Worm (Caenorhabditis elegans) whole organism, late embryonic: ENCODE measurements around the gene R144.3.
"Not testable (repeated sequence)": the region's sequence is repeated elsewhere in the genome, so short reads cannot be mapped to it uniquely, and the experiment has no call there.

Source experiments
- C08G9.2 ChIP-seq: sonication (generic microtip); optimal IDR thresholded peaks from 2 replicates; lab custom pipeline; 2016; ENCODE audit warnings: mild to moderate bottlenecking, missing genetic modification characterization, moderate library complexity, missing compliant biosample characterization
- C38D4.7 ChIP-seq: fragments of 200-800 bp; sonication (Bioruptor generic); optimal IDR thresholded peaks from 2 replicates; lab custom pipeline; 2018; ENCODE audit warnings: mild to moderate bottlenecking, missing genetic modification characterization, moderate library complexity, missing compliant biosample characterization
- K02D7.2 ChIP-seq: sonication (generic microtip); optimal IDR thresholded peaks from 2 replicates; lab custom pipeline; 2017; ENCODE audit warnings: mild to moderate bottlenecking, missing genetic modification characterization, missing compliant biosample characterization
- K09A11.1 ChIP-seq: sonication (generic microtip); optimal IDR thresholded peaks from 2 replicates; lab custom pipeline; 2017; ENCODE audit warnings: antibody characterized with exemption, mild to moderate bottlenecking, missing genetic modification characterization, missing compliant biosample characterization; ENCODE audit not compliant: insufficient read depth
- ahr-1 ChIP-seq: sonication (generic microtip); optimal IDR thresholded peaks from 2 replicates; lab custom pipeline; 2016; ENCODE audit warnings: missing genetic modification characterization, missing compliant biosample characterization
- ceh-14 ChIP-seq: sonication (generic microtip); optimal IDR thresholded peaks from 2 replicates; lab custom pipeline; 2016; ENCODE audit warnings: missing genotype, missing genetic modification characterization, missing compliant biosample characterization
- ceh-18 ChIP-seq: sonication (generic microtip); optimal IDR thresholded peaks from 2 replicates; lab custom pipeline; 2016; ENCODE audit warnings: missing genetic modification characterization, missing compliant biosample characterization
- ceh-2 ChIP-seq: sonication (generic microtip); optimal IDR thresholded peaks from 2 replicates; lab custom pipeline; 2016; ENCODE audit warnings: missing genotype, missing genetic modification characterization, missing compliant biosample characterization
- ceh-30 ChIP-seq: fragments of 150-350 bp; optimal IDR thresholded peaks from 2 replicates; lab custom pipeline; 2014; ENCODE audit warnings: missing biosample characterization, missing genetic modification characterization
- ceh-31 ChIP-seq: sonication (generic microtip); optimal IDR thresholded peaks from 2 replicates; lab custom pipeline; 2016; ENCODE audit warnings: missing genetic modification characterization, missing compliant biosample characterization
- ceh-34 ChIP-seq: sonication (generic microtip); optimal IDR thresholded peaks from 2 replicates; lab custom pipeline; 2016; ENCODE audit warnings: mild to moderate bottlenecking, missing genetic modification characterization, missing compliant biosample characterization
- ceh-48 ChIP-seq: sonication (generic microtip); optimal IDR thresholded peaks from 2 replicates; lab custom pipeline; 2016; ENCODE audit warnings: missing genetic modification characterization, inconsistent platforms, missing compliant biosample characterization
- ceh-6 ChIP-seq: fragments of 200-800 bp; sonication (Bioruptor generic); optimal IDR thresholded peaks from 2 replicates; lab custom pipeline; 2018; ENCODE audit warnings: mild to moderate bottlenecking, missing genetic modification characterization, missing compliant biosample characterization
- che-1 ChIP-seq: sonication (generic microtip); optimal IDR thresholded peaks from 2 replicates; lab custom pipeline; 2016; ENCODE audit warnings: mild to moderate bottlenecking, missing genetic modification characterization, missing compliant biosample characterization
- elt-2 ChIP-seq: sonication (generic microtip); optimal IDR thresholded peaks from 2 replicates; lab custom pipeline; 2016; ENCODE audit warnings: missing genetic modification reagents, missing genetic modification characterization, missing compliant biosample characterization
- ets-4 ChIP-seq: sonication (generic microtip); optimal IDR thresholded peaks from 2 replicates; lab custom pipeline; 2016; ENCODE audit warnings: missing genetic modification characterization, missing compliant biosample characterization
- fkh-10 ChIP-seq: fragments of 150-350 bp; optimal IDR thresholded peaks from 2 replicates; lab custom pipeline; 2014; ENCODE audit warnings: missing biosample characterization, missing genetic modification reagents, missing genetic modification characterization
- hlh-15 ChIP-seq: sonication (generic microtip); optimal IDR thresholded peaks from 2 replicates; lab custom pipeline; 2016; ENCODE audit warnings: missing genetic modification characterization, missing compliant biosample characterization
- hlh-6 ChIP-seq: sonication (generic microtip); optimal IDR thresholded peaks from 2 replicates; lab custom pipeline; 2016; ENCODE audit warnings: missing genotype, missing genetic modification characterization, missing compliant biosample characterization
- hlh-8 ChIP-seq: sonication (generic microtip); optimal IDR thresholded peaks from 2 replicates; lab custom pipeline; 2016; ENCODE audit warnings: missing genotype, missing genetic modification characterization, missing compliant biosample characterization
- lim-6 ChIP-seq: sonication (generic microtip); optimal IDR thresholded peaks from 2 replicates; lab custom pipeline; 2016; ENCODE audit warnings: missing genetic modification characterization, missing compliant biosample characterization
- mec-3 ChIP-seq: sonication (generic microtip); optimal IDR thresholded peaks from 2 replicates; lab custom pipeline; 2016; ENCODE audit warnings: borderline replicate concordance, missing genetic modification characterization, missing compliant biosample characterization
- nfya-1 ChIP-seq: sonication (generic microtip); optimal IDR thresholded peaks from 2 replicates; lab custom pipeline; 2017; ENCODE audit warnings: missing genetic modification characterization, mild to moderate bottlenecking, missing compliant biosample characterization, antibody characterized with exemption, moderate library complexity
- nhr-232 ChIP-seq: sonication (generic microtip); optimal IDR thresholded peaks from 2 replicates; lab custom pipeline; 2016; ENCODE audit warnings: missing genetic modification characterization, missing compliant biosample characterization
- pqm-1 ChIP-seq: sonication (generic microtip); optimal IDR thresholded peaks from 2 replicates; lab custom pipeline; 2016; ENCODE audit warnings: missing genetic modification characterization, missing compliant biosample characterization
- ref-2 ChIP-seq: sonication (generic microtip); optimal IDR thresholded peaks from 2 replicates; lab custom pipeline; 2016; ENCODE audit warnings: missing genetic modification characterization, missing compliant biosample characterization
- sdc-2 ChIP-seq: sonication (generic microtip); optimal IDR thresholded peaks from 2 replicates; lab custom pipeline; 2016; ENCODE audit warnings: missing genotype, missing genetic modification characterization, missing compliant biosample characterization
- syd-9 ChIP-seq: sonication (generic microtip); optimal IDR thresholded peaks from 2 replicates; lab custom pipeline; 2016; ENCODE audit warnings: mild to moderate bottlenecking, missing genetic modification characterization, moderate library complexity, missing compliant biosample characterization
- tbx-2 ChIP-seq: sonication (generic microtip); optimal IDR thresholded peaks from 2 replicates; lab custom pipeline; 2016; ENCODE audit warnings: missing genetic modification characterization, missing compliant biosample characterization
- tbx-7 ChIP-seq: sonication (generic microtip); optimal IDR thresholded peaks from 2 replicates; lab custom pipeline; 2016; ENCODE audit warnings: missing genotype, missing genetic modification characterization, missing compliant biosample characterization
- unc-3 ChIP-seq, 2 experiments: fragments of 200-800 bp in 1 of 2; sonication (Bioruptor generic) in 1 of 2; sonication (generic microtip) in 1 of 2; conservative IDR thresholded peaks in 1 of 2; optimal IDR thresholded peaks in 1 of 2; 2 replicates each; pipeline versions ENCODE4 v1.3.6 to Lab custom; 2016 to 2022; ENCODE audit warnings: missing compliant biosample characterization in 2 of 2, missing genetic modification characterization in 2 of 2, missing genetic modification reagents in 1 of 2
- unc-55 ChIP-seq: sonication (generic microtip); optimal IDR thresholded peaks from 2 replicates; lab custom pipeline; 2017; ENCODE audit warnings: missing biosample characterization, missing genetic modification reagents, missing genetic modification characterization
- unc-86 ChIP-seq: sonication (generic microtip); optimal IDR thresholded peaks from 2 replicates; lab custom pipeline; 2016; ENCODE audit warnings: missing genetic modification characterization, missing compliant biosample characterization

The R144.3 gene

DNA sequence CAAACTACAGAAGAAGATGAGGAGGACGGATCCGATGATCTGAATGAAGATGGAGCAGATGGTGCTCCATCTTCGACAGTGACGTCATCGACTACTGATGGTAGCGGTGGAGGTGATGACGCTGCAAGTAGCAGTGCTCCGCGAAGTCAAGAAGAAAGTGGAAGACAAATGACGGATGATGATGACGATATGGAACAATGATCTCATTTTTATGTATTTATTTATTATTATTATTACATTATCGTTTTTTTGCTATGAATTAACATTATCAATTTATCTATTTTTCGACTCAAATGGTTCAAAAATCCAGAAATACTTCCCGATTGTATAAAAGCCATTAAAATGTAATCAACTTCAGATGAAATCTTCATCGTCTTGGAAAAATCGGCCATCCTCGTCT is at the start of gene R144.3:
Gene R144.3, plus strand, starts transcription at position 301 of the 400 bp plus-strand sequence.
- no peak for TF ChIP-seq syd-9
- TF ChIP-seq sdc-2 (tag; lab: Kevin White, UChicago) = no peak
- no peak for TF ChIP-seq ceh-48 (tag; lab: Kevin White, UChicago)
- TF ChIP-seq C38D4.7 (GFP tag; lab: Kevin White, UChicago) = no peak
- no peak for TF ChIP-seq lim-6 (tag; lab: Kevin White, UChicago)
- TF ChIP-seq hlh-15 (tag; lab: Kevin White, UChicago) = no peak
- TF ChIP-seq ceh-30 (tag; lab: Kevin White, UChicago) = no peak
- no peak for TF ChIP-seq mec-3 (tag; lab: Kevin White, UChicago)

DNA sequence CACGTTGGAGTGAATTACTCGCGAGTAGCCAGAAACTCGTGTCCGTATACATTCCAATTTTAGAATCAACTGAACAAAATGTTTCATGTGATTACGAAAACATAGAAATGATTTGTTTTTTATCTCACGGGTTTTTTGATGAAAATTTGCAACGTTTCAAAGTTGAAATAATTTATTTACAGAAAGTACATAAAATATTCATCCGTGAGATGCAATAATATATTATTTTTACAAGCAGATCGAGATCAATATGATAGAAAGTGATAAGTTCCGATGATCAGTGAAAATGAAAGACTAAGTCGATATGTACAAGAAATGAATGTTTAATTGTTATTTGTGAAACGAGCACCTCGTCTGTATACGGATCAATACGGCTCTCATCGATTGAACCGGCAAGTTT is 41.4 kb upstream of the R144.3 start, which contains the start of gene C27F2.6:
Gene C27F2.6, minus strand, starts transcription at position 101 of the 400 bp plus-strand sequence.
- not testable (repeated sequence) for TF ChIP-seq che-1, mec-3, ceh-34 (tag; lab: Kevin White, UChicago)

DNA sequence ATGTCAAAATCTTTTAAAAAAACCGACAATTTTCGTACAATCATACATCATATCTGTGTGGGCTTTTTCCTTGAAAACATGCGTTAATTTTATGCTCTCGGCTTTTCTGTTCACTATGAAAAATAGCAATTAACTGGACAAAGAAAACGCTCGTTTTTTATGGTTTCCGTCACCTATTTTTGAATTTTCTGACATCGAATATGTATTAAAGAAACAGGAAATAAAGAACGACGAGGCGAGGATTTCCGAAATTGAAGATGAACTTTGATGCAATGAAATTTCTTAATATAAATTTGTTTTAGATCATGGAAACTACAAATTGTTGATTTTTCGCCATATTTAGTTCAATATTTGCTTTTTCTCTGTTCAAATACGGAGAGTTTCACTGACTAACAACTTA is 37.8 kb upstream of the R144.3 start:
- TF ChIP-seq K09A11.1 (tag; lab: Kevin White, UChicago) (no peak), ahr-1 (tag; lab: Kevin White, UChicago) (no peak), ceh-48 (tag; lab: Kevin White, UChicago) (no peak), nhr-232 (no peak), che-1 (tag; lab: Kevin White, UChicago) (no peak), syd-9 (no peak), ceh-2 (tag; lab: Kevin White, UChicago) (no peak), ets-4 (tag; lab: Kevin White, UChicago) (no peak), C38D4.7 (GFP tag; lab: Kevin White, UChicago) (no peak), fkh-10 (GFP tag; lab: Kevin White, UChicago) (no peak), unc-55 (no peak), C08G9.2 (tag; lab: Kevin White, UChicago) (no peak), ceh-6 (GFP tag; lab: Kevin White, UChicago) (no peak), K02D7.2 (tag; lab: Kevin White, UChicago) (no peak), tbx-7 (tag; lab: Kevin White, UChicago) (no peak), hlh-6 (tag; lab: Kevin White, UChicago) (no peak)

DNA sequence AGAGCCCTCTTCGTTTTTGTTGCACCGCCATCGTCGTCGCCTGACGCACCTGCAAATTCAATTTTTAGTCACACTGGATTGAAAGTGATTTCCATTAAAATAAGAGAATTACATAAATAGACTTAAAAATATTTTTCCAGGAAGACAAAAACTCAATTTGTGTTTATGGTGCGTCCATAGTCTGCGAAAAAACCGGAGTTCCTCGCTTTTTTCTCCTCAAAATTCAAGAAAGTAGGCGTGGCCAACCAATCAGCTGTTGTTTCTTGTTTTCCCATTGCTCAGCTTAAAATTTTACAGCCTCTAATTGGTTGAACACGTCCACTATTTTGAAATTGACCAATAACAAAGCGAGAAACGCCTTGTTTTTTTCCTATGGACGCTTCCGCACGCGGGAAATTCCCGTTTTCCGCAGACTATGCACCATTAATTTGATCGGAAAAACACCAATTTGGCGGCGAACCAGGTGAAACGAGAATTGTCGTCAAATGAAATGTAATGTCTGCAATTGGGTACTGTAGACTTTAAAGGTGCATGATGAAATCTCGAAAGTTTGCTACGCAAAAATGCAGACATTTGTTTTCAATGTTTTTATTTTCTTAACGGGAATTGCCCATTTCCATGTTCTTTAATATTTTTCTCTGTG is 37.2 kb upstream of the R144.3 start, which contains the start of gene C27F2.7:
Gene C27F2.7, minus strand, starts transcription at position 51 of the 643 bp plus-strand sequence.
- TF ChIP-seq pqm-1 = no peak
- TF ChIP-seq nfya-1 (tag; lab: Kevin White, UChicago) = peak; percentile 24
- TF ChIP-seq, all 69 proteins: peak for 1

DNA sequence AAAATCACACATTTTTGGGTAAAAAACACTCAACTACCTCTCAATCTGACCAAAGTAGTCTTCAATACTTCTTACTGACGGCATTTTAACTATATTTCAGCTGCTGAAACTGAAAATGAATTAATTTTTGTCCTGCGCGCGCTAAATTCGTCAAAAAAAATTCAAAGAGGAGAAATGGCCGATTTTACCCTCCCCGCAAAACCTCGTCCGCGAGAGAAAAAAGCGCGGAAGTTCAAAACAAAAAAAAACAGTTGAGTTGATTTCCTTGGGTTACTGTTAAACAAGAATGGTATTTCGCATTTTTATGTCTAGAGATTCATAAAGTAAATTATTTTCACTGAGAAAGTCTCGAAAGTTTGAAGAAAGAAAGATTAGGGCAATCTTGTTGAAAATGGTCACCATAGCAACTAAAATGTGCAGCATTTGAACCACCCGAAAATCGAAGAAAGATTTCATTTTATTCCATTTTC is 35.0 kb upstream of the R144.3 start, which contains the start of the genes C27F2.10 and wdr-60:
Gene C27F2.10, minus strand, starts transcription at position 109 of the 470 bp plus-strand sequence.
Gene wdr-60, plus strand, starts transcription at position 420 of the 470 bp plus-strand sequence.
- peak; percentile 83 for TF ChIP-seq C08G9.2 (tag; lab: Kevin White, UChicago)
- TF ChIP-seq ets-4 (tag; lab: Kevin White, UChicago) = peak; percentile 94
- TF ChIP-seq hlh-8 (tag; lab: Kevin White, UChicago) = no peak
- no peak for TF ChIP-seq elt-2
- peak; percentile 58 for TF ChIP-seq ceh-2 (tag; lab: Kevin White, UChicago)
- TF ChIP-seq ceh-18 (tag; lab: Kevin White, UChicago) = no peak
- TF ChIP-seq ceh-31 (tag; lab: Kevin White, UChicago) = peak; percentile 68
- TF ChIP-seq tbx-2 (tag; lab: Kevin White, UChicago) = peak; percentile 59
- no peak for TF ChIP-seq unc-86
- no peak for TF ChIP-seq unc-3 (GFP tag; conservative IDR thresholded peaks at IDR 0.05; lab: Robert Waterston, UW)
- no peak for TF ChIP-seq unc-3 (tag; optimal IDR thresholded peaks at IDR 0.05; lab: Kevin White, UChicago)
- peak; percentile 18 for TF ChIP-seq ref-2 (tag; lab: Kevin White, UChicago)
- peak; percentile 21 for TF ChIP-seq mec-3 (tag; lab: Kevin White, UChicago)
- no peak for TF ChIP-seq ceh-14
- TF ChIP-seq tbx-7 (tag; lab: Kevin White, UChicago) = peak; percentile 63
- TF ChIP-seq, all 69 proteins: peak for 8
